Worm (Caenorhabditis elegans) whole organism, L4/young adult: ENCODE measurements around the gene F41B5.1.

Source experiments
- W03F9.2 ChIP-seq: fragments of 150-350 bp; optimal IDR thresholded peaks from 2 replicates; lab custom pipeline; 2014; ENCODE audit warnings: missing biosample characterization, missing genetic modification characterization
- dao-5 ChIP-seq: sonication (generic microtip); optimal IDR thresholded peaks from 2 replicates; lab custom pipeline; 2016; ENCODE audit warnings: missing genotype, missing genetic modification characterization, moderate library complexity, missing compliant biosample characterization
- him-1 ChIP-seq: sonication (generic microtip); optimal IDR thresholded peaks from 2 replicates; lab custom pipeline; 2016; ENCODE audit warnings: missing genotype, missing genetic modification reagents, missing genetic modification characterization, missing compliant biosample characterization

DNA sequence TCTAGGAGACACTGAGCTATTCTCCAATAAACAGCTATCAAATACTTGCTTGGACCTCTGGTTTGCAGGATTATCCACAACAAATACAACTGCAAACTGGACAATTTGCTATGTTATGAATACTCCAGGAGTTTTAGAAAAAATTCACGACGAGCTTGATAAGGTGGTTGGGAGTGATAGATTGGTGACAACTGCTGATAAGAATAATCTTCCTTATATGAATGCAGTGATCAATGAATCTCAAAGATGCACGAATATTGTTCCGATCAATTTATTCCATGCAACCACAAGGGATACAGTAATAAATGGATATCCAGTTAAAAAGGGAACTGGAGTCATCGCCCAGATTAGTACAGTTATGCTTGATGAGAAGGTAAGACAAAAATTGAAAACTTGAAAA is 3.6 kb upstream of the F41B5.1 start:
- TF ChIP-seq dao-5 (no peak), W03F9.2 (tag; lab: Kevin White, UChicago) (no peak), him-1 (tag; lab: Kevin White, UChicago) (no peak)
